Worm (Caenorhabditis elegans) whole organism, early embryonic: ENCODE measurements around the gene nhr-76.

Experiments
- B0310.2 ChIP-seq: sonication (generic microtip); optimal IDR thresholded peaks from 2 replicates; lab custom pipeline; 2016; ENCODE audit warnings: mild to moderate bottlenecking, missing genetic modification characterization, missing compliant biosample characterization
- F13C5.2 ChIP-seq: sonication (generic microtip); optimal IDR thresholded peaks from 2 replicates; lab custom pipeline; 2017; ENCODE audit warnings: mild to moderate bottlenecking, missing genetic modification characterization, inconsistent platforms, missing compliant biosample characterization
- aly-1 ChIP-seq: sonication (generic microtip); optimal IDR thresholded peaks from 2 replicates; lab custom pipeline; 2016; ENCODE audit warnings: missing genetic modification characterization, missing compliant biosample characterization
- ama-1 ChIP-seq: fragments of 150-350 bp; optimal IDR thresholded peaks from 2 replicates; lab custom pipeline; 2014
- ceh-13 ChIP-seq: fragments of 200-800 bp; sonication (Bioruptor generic); optimal IDR thresholded peaks from 2 replicates; lab custom pipeline; 2018; ENCODE audit warnings: mild to moderate bottlenecking, missing genetic modification characterization, missing compliant biosample characterization
- ceh-36 ChIP-seq: sonication (generic microtip); optimal IDR thresholded peaks from 2 replicates; lab custom pipeline; 2016; ENCODE audit warnings: missing genetic modification characterization, inconsistent platforms, missing compliant biosample characterization
- ets-7 ChIP-seq: sonication (generic microtip); optimal IDR thresholded peaks from 2 replicates; lab custom pipeline; 2016; ENCODE audit warnings: missing genotype, missing genetic modification characterization, missing compliant biosample characterization
- flt-1 ChIP-seq: fragments of 200-800 bp; sonication (Bioruptor generic); IDR thresholded peaks from 2 replicates; pipeline ENCODE4 v1.3.6; 2022; ENCODE audit warnings: missing genetic modification characterization, missing compliant biosample characterization
- hmbx-1 ChIP-seq: sonication (generic microtip); optimal IDR thresholded peaks from 2 replicates; lab custom pipeline; 2016; ENCODE audit warnings: mild to moderate bottlenecking, missing genetic modification characterization, missing compliant biosample characterization
- hmg-4 ChIP-seq: fragments of 200-800 bp; sonication (Bioruptor generic); optimal IDR thresholded peaks from 2 replicates; lab custom pipeline; 2018; ENCODE audit warnings: mild to moderate bottlenecking, missing genetic modification characterization, missing compliant biosample characterization
- hnd-1 ChIP-seq: sonication (generic microtip); optimal IDR thresholded peaks from 2 replicates; lab custom pipeline; 2016; ENCODE audit warnings: missing genetic modification characterization, missing compliant biosample characterization
- pes-1 ChIP-seq: fragments of 200-800 bp; sonication (Bioruptor generic); IDR thresholded peaks from 2 replicates; pipeline ENCODE4 v1.3.6; 2022; ENCODE audit warnings: missing genetic modification reagents, missing genetic modification characterization, missing compliant biosample characterization
- scrt-1 ChIP-seq: fragments of 200-800 bp; sonication (Bioruptor generic); IDR thresholded peaks from 2 replicates; pipeline ENCODE4 v1.3.6; 2022; ENCODE audit warnings: missing genetic modification characterization, missing compliant biosample characterization
- sea-1 ChIP-seq: fragments of 200-800 bp; sonication (Bioruptor generic); conservative IDR thresholded peaks from 2 replicates; pipeline ENCODE4 v1.3.6; 2022; ENCODE audit warnings: missing genetic modification characterization, missing compliant biosample characterization
- tbx-11 ChIP-seq: fragments of 200-800 bp; sonication (Bioruptor generic); IDR thresholded peaks from 2 replicates; pipeline ENCODE4 v1.3.6; 2022; ENCODE audit warnings: missing genetic modification characterization, missing compliant biosample characterization
- tbx-37 ChIP-seq: fragments of 200-800 bp; sonication (Bioruptor generic); conservative IDR thresholded peaks from 2 replicates; pipeline ENCODE4 v1.3.6; 2022; ENCODE audit warnings: missing genetic modification reagents, missing genetic modification characterization, missing compliant biosample characterization
- tra-4 ChIP-seq: sonication (generic microtip); optimal IDR thresholded peaks from 2 replicates; lab custom pipeline; 2017; ENCODE audit warnings: missing genetic modification characterization, missing compliant biosample characterization

nhr-76 gene

DNA sequence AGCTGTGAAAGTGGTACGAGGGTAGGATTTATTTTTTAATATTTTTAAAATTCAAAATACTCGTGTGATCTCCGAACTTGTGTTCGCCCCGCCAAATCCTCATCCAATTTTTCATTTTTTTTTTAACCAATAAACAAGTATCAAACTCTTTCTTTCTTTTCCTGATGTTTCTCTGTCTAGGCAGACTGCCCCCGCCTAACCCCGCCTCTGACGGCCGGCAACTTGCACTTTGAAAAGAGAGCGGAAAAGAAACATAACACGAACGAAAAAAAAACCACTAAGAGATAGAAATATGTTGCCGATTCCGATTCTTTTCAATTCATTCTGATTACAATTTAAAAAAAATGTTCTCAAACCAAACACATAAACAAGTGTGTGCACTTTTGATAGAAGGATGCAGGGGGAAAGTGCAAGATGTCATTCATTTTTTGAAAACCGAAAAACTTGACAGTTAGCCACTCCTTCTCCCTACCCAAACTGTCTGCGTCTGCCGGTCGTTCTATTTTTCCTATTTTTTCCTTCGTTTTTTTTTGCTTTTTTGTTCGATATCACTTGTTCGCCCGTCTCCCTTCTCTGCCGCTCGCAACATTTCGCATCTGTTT lies 1.3 kb upstream of the nhr-76 start:
- TF ChIP-seq sea-1 (GFP tag; lab: Robert Waterston, UW) (no peak), tbx-37 (no peak)

- no peak for TF ChIP-seq ama-1 (lab: Kevin White, UChicago)
- no peak for TF ChIP-seq B0310.2
- no peak for TF ChIP-seq flt-1
- TF ChIP-seq F13C5.2 (tag; lab: Kevin White, UChicago) = no peak
- TF ChIP-seq ceh-13 = no peak
- TF ChIP-seq tbx-11 (GFP tag; lab: Robert Waterston, UW) = no peak
- TF ChIP-seq hmg-4 (GFP tag; lab: Kevin White, UChicago) = no peak
- TF ChIP-seq ets-7 (tag; lab: Kevin White, UChicago) = no peak
- no peak for TF ChIP-seq pes-1 (GFP tag; lab: Robert Waterston, UW)
- no peak for TF ChIP-seq ceh-36 (tag; lab: Kevin White, UChicago)
- no peak for TF ChIP-seq hmbx-1 (tag; lab: Kevin White, UChicago)
- no peak for TF ChIP-seq scrt-1
- no peak for TF ChIP-seq tbx-37
- no peak for TF ChIP-seq hnd-1 (tag; lab: Kevin White, UChicago)
- TF ChIP-seq aly-1 (tag; lab: Kevin White, UChicago) = no peak
- TF ChIP-seq sea-1 (GFP tag; lab: Robert Waterston, UW) = no peak
Observed at ce11 chrIV:630598-630997, 3.3 kb downstream of the nhr-76 start.

ce11 chrIV:631869-632268 lies 4.5 kb downstream of the nhr-76 start:
- TF ChIP-seq hmg-4 (GFP tag; lab: Kevin White, UChicago) (no peak), flt-1 (no peak), aly-1 (tag; lab: Kevin White, UChicago) (no peak), tra-4 (tag; lab: Kevin White, UChicago) (no peak), B0310.2 (no peak), tbx-37 (no peak), ama-1 (lab: Kevin White, UChicago) (no peak), hmbx-1 (tag; lab: Kevin White, UChicago) (no peak), tbx-11 (GFP tag; lab: Robert Waterston, UW) (no peak), sea-1 (GFP tag; lab: Robert Waterston, UW) (no peak), pes-1 (GFP tag; lab: Robert Waterston, UW) (no peak), hnd-1 (tag; lab: Kevin White, UChicago) (no peak), ceh-13 (no peak), F13C5.2 (tag; lab: Kevin White, UChicago) (no peak), ets-7 (tag; lab: Kevin White, UChicago) (no peak), scrt-1 (no peak)

DNA sequence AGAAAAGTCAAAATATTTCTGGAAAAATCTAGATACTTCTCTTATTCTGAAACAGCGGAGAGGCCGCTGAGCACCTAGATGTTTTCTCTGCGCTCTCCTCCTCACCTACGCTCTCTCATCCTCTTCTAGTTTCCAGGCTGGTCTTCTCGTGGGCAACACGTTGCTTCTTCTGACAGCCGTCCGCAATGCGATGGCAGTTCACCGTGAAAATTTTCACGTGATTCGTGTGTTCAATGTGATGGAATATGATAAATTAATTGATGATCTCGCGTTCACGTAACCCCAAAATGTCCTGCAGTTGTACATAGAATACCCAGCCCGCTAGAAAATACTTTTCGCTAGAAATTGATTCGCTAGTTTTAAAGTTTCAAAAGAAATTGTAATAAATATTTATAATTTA lies 6.2 kb downstream of the nhr-76 start:
- TF ChIP-seq tbx-11 (GFP tag; lab: Robert Waterston, UW) (no peak), ets-7 (tag; lab: Kevin White, UChicago) (no peak), aly-1 (tag; lab: Kevin White, UChicago) (no peak), sea-1 (GFP tag; lab: Robert Waterston, UW) (no peak), tra-4 (tag; lab: Kevin White, UChicago) (no peak), hmg-4 (GFP tag; lab: Kevin White, UChicago) (no peak), hmbx-1 (tag; lab: Kevin White, UChicago) (no peak), pes-1 (GFP tag; lab: Robert Waterston, UW) (no peak)

- TF ChIP-seq flt-1 (no peak), tbx-37 (no peak), ceh-36 (tag; lab: Kevin White, UChicago) (no peak), aly-1 (tag; lab: Kevin White, UChicago) (no peak), tra-4 (tag; lab: Kevin White, UChicago) (no peak), hmbx-1 (tag; lab: Kevin White, UChicago) (no peak), ets-7 (tag; lab: Kevin White, UChicago) (no peak), sea-1 (GFP tag; lab: Robert Waterston, UW) (no peak), hnd-1 (tag; lab: Kevin White, UChicago) (no peak), scrt-1 (no peak), hmg-4 (GFP tag; lab: Kevin White, UChicago) (no peak), pes-1 (GFP tag; lab: Robert Waterston, UW) (no peak), ceh-13 (no peak)
Observed at ce11 chrIV:639167-639566, 11.8 kb downstream of the nhr-76 start.

ce11 chrIV:643481-643880 lies 16.1 kb downstream of the nhr-76 start:
- TF ChIP-seq tra-4 (tag; lab: Kevin White, UChicago) (no peak), ama-1 (lab: Kevin White, UChicago) (no peak), ceh-36 (tag; lab: Kevin White, UChicago) (no peak), pes-1 (GFP tag; lab: Robert Waterston, UW) (no peak), ets-7 (tag; lab: Kevin White, UChicago) (no peak), hmbx-1 (tag; lab: Kevin White, UChicago) (no peak), scrt-1 (no peak), B0310.2 (no peak), sea-1 (GFP tag; lab: Robert Waterston, UW) (no peak), tbx-11 (GFP tag; lab: Robert Waterston, UW) (no peak), hnd-1 (tag; lab: Kevin White, UChicago) (no peak), aly-1 (tag; lab: Kevin White, UChicago) (no peak), tbx-37 (no peak), ceh-13 (no peak), F13C5.2 (tag; lab: Kevin White, UChicago) (no peak)

DNA sequence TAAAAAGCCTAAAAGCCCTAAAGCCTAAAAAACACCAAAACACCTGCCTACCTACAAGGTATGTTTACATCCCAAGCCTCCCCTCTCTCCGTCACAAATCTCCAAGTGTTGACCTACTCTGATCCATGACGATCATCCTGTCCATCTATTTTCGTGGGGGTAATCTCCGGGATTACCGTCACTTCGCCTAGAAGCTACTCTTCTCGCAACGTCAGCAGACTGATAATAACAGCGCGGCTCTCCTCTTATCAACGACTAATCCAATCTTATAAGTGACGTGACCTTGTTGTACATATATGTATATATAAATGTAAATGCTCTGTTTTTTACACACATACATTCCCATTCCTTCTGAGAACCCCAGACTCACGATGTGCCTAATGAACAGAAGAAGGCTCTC lies 21.0 kb downstream of the nhr-76 start:
- TF ChIP-seq tbx-11 (GFP tag; lab: Robert Waterston, UW) = no peak
- no peak for TF ChIP-seq pes-1 (GFP tag; lab: Robert Waterston, UW)
- no peak for TF ChIP-seq aly-1 (tag; lab: Kevin White, UChicago)
- no peak for TF ChIP-seq ceh-13
- TF ChIP-seq sea-1 (GFP tag; lab: Robert Waterston, UW) = no peak
